Worm (Caenorhabditis elegans): Measurements from ENCODE around the gene C06G3.3.

DNA sequence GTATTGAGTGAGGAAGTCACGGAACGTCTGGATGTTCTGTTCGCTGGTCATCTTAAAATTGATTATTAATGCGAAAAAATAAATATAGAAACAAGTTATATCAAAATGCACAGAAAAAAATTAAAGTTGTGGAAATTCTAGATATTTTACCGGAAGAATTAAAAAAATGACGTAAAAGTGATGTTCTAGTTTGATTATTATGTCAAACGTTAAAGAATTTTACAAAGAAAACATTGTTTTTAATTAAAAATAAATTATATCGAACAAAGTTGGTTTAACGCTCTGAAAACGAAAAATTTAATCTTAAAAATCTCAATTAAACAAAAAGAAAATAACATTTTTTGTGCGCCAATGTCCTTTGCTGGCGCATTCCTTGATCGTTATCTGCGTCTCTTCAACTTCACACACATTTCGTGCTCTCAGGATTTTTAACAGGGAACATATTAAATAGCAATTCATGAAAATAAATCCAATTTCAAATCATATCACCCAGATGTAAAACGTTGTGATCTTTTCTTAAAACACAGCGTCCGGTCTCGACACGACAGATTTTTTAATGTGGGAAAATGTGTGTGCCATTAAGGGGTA is 8.7 kb downstream of the C06G3.3 start, which contains the start of gene tin-9.1:
- no peak for TF ChIP-seq mxl-1 (tag; optimal IDR thresholded peaks at IDR 0.05)
- TF ChIP-seq egl-18 (GFP tag; IDR thresholded peaks at IDR 0.05) = no peak

Measured in whole organism, young adult.